Worm (Caenorhabditis elegans): ENCODE data around the gene mua-3.

ce11 chrIII:10181868-10182267 is 21.4 kb downstream of the mua-3 start:
- TF ChIP-seq him-1 (tag; optimal IDR thresholded peaks at IDR 0.05), result no peak
- TF ChIP-seq W03F9.2 (tag; optimal IDR thresholded peaks at IDR 0.05), result no peak
